Worm (Caenorhabditis elegans) whole organism, L4 larva: Measurements from ENCODE around the gene nhr-93.
"Not testable (repeated sequence)": the region's sequence is repeated elsewhere in the genome, so short reads cannot be mapped to it uniquely, and the experiment has no call there.

ENCODE experiments used
- ama-1 ChIP-seq: fragments of 150-350 bp; optimal IDR thresholded peaks from 2 replicates; lab custom pipeline; 2014; ENCODE audit warnings: inconsistent platforms, mixed read lengths
- daf-8 ChIP-seq: fragments of 200-800 bp; sonication (Bioruptor generic); IDR thresholded peaks from 2 replicates; pipeline ENCODE4 v1.3.6; 2022; ENCODE audit warnings: missing genetic modification characterization, missing compliant biosample characterization
- dpl-1 ChIP-seq: fragments of 150-350 bp; optimal IDR thresholded peaks from 2 replicates; lab custom pipeline; 2014; ENCODE audit warnings: missing biosample characterization, missing genetic modification reagents, missing genetic modification characterization
- lin-39 ChIP-seq: fragments of 150-350 bp; optimal IDR thresholded peaks from 2 replicates; lab custom pipeline; 2014; ENCODE audit warnings: missing biosample characterization, missing genetic modification reagents, missing genetic modification characterization
- nhr-11 ChIP-seq: fragments of 150-350 bp; optimal IDR thresholded peaks from 2 replicates; lab custom pipeline; 2014; ENCODE audit warnings: missing biosample characterization, missing genetic modification characterization
- nhr-77 ChIP-seq: fragments of 150-350 bp; optimal IDR thresholded peaks from 2 replicates; lab custom pipeline; 2014; ENCODE audit warnings: missing biosample characterization, missing genetic modification characterization
- skn-1 ChIP-seq: fragments of 150-350 bp; optimal IDR thresholded peaks from 2 replicates; lab custom pipeline; 2014; ENCODE audit warnings: missing biosample characterization, missing genetic modification characterization
- snpc-4 ChIP-seq: fragments of 150-350 bp; optimal IDR thresholded peaks from 2 replicates; lab custom pipeline; 2014; ENCODE audit warnings: missing biosample characterization, missing genetic modification characterization
- unc-62 ChIP-seq, 3 experiments: fragments of 150-350 bp in 1 of 3; sonication (generic microtip); optimal IDR thresholded peaks in 2 of 3; peaks in 1 of 3; 1 replicate in 1 of 3; 2 replicates in 2 of 3; lab custom pipeline; 2014 to 2017; ENCODE audit warnings: missing biosample characterization in 3 of 3, missing genetic modification characterization in 3 of 3, missing genetic modification reagents in 3 of 3, missing genotype in 1 of 3

ce11 chrV:3572408-3572807 is 34.2 kb upstream of the nhr-93 start, which contains the start of gene F40C5.1:
- not testable (repeated sequence) for TF ChIP-seq dpl-1; nhr-77 (tag; lab: Kevin White, UChicago); ama-1 (lab: Kevin White, UChicago); daf-8 (GFP tag; lab: Robert Waterston, UW); unc-62 (GFP tag; optimal IDR thresholded peaks at IDR 0.05 in 1 of 2; lab: Kevin White, UChicago); unc-62 (tag; optimal IDR thresholded peaks at IDR 0.05; lab: Kevin White, UChicago); nhr-11; lin-39 (tag; lab: Kevin White, UChicago); skn-1 (tag; lab: Kevin White, UChicago); snpc-4
